Fruit fly (Drosophila melanogaster): ENCODE measurements around the gene CG3513.

- TF ChIP-seq pan (optimal IDR thresholded peaks at IDR 0.05) (no peak), EcR (GFP tag; optimal IDR thresholded peaks at IDR 0.05) (no peak), psq (optimal IDR thresholded peaks at IDR 0.05) (no peak), CG8478 (optimal IDR thresholded peaks at IDR 0.05) (no peak), usp (GFP tag; optimal IDR thresholded peaks at IDR 0.05) (no peak)
Measured at dm6 chr2L:3655698-3656105, 37.3 kb downstream of the CG3513 start.
